Fruit fly (Drosophila melanogaster) whole organism, adult: ENCODE data around the gene cni.

Experiments
- CG11617 ChIP-seq: fragments of 200-800 bp; sonication (Bioruptor generic); optimal IDR thresholded peaks from 2 replicates; lab custom pipeline; 2017; ENCODE audit warnings: mild to moderate bottlenecking, missing biosample characterization, missing genetic modification reagents, missing genetic modification characterization
- CG1620 ChIP-seq: fragments of 200-800 bp; sonication (Bioruptor generic); optimal IDR thresholded peaks from 2 replicates; lab custom pipeline; 2016; ENCODE audit warnings: missing biosample characterization, missing genetic modification characterization
- CG33017 ChIP-seq: fragments of 200-800 bp; sonication (Bioruptor generic); optimal IDR thresholded peaks from 2 replicates; lab custom pipeline; 2018; ENCODE audit warnings: missing biosample characterization, mild to moderate bottlenecking, missing genetic modification characterization, moderate library complexity
- CG5204 ChIP-seq: fragments of 200-800 bp; sonication (Bioruptor generic); optimal IDR thresholded peaks from 2 replicates; lab custom pipeline; 2016; ENCODE audit warnings: missing biosample characterization, missing genetic modification characterization
- CG7101 ChIP-seq: fragments of 200-800 bp; sonication (Bioruptor generic); optimal IDR thresholded peaks from 2 replicates; lab custom pipeline; 2018; ENCODE audit warnings: missing biosample characterization, mild to moderate bottlenecking, missing genetic modification characterization, moderate library complexity
- Crg-1 ChIP-seq: fragments of 200-800 bp; sonication (Bioruptor generic); optimal IDR thresholded peaks from 2 replicates; lab custom pipeline; 2016; ENCODE audit warnings: missing biosample characterization, missing genetic modification characterization
- Hr96 ChIP-seq: fragments of 200-800 bp; sonication (Bioruptor generic); optimal IDR thresholded peaks from 2 replicates; lab custom pipeline; 2016; ENCODE audit warnings: missing biosample characterization, missing genetic modification characterization
- bab1 ChIP-seq: fragments of 200-800 bp; sonication (Bioruptor generic); optimal IDR thresholded peaks from 3 replicates; lab custom pipeline; 2019; ENCODE audit warnings: missing biosample characterization, mild to moderate bottlenecking, missing genetic modification characterization, moderate library complexity
- cic ChIP-seq: fragments of 200-800 bp; sonication (Bioruptor generic); optimal IDR thresholded peaks from 2 replicates; lab custom pipeline; 2017; ENCODE audit warnings: missing biosample characterization, mild to moderate bottlenecking, missing genetic modification characterization, moderate library complexity
- cnc ChIP-seq, 2 experiments: fragments of >200 bp; optimal IDR thresholded peaks; 2 replicates each; lab custom pipeline; 2017
- kay ChIP-seq: fragments of 200-800 bp; sonication (Bioruptor generic); peaks from one replicate; lab custom pipeline; 2016; ENCODE audit warnings: missing biosample characterization, missing genetic modification characterization, borderline replicate concordance
- ovo ChIP-seq: fragments of 200-800 bp; sonication (Bioruptor generic); optimal IDR thresholded peaks from 2 replicates; lab custom pipeline; 2016; ENCODE audit warnings: missing biosample characterization, missing genetic modification characterization
- toe ChIP-seq: fragments of 200-800 bp; sonication (Bioruptor generic); optimal IDR thresholded peaks from 2 replicates; lab custom pipeline; 2016; ENCODE audit warnings: missing biosample characterization, missing genetic modification characterization

The cni gene

dm6 chr2L:16267159-16268065 is 43.1 kb downstream of the cni start:
- TF ChIP-seq cnc (optimal IDR thresholded peaks at IDR 0.05; lab: Kevin White, UChicago): no peak
- TF ChIP-seq CG11617 (GFP tag; lab: Kevin White, UChicago): no peak
- TF ChIP-seq ovo (GFP tag; lab: Kevin White, UChicago): no peak
- TF ChIP-seq bab1: no peak

- no peak for TF ChIP-seq CG1620 (GFP tag; lab: Kevin White, UChicago)
- TF ChIP-seq cnc (optimal IDR thresholded peaks at IDR 0.05; lab: Kevin White, UChicago): no peak
- TF ChIP-seq Crg-1 (GFP tag; lab: Kevin White, UChicago): no peak
- TF ChIP-seq CG33017: no peak
- no peak for TF ChIP-seq CG7101 (tag; lab: Kevin White, UChicago)
- no peak for TF ChIP-seq Hr96 (GFP tag; lab: Kevin White, UChicago)
- TF ChIP-seq kay (GFP tag; lab: Kevin White, UChicago): no peak
- TF ChIP-seq toe: no peak
- TF ChIP-seq CG5204 (GFP tag; lab: Kevin White, UChicago): no peak
- no peak for TF ChIP-seq bab1
Observed at dm6 chr2L:16263723-16264122, 46.8 kb downstream of the cni start.

dm6 chr2L:16261576-16262217 is 48.8 kb downstream of the cni start, which contains the start of the genes twe and CG4935:
twe (minus strand) TSS chr2L:16261877.
CG4935 (plus strand) TSS chr2L:16262141.
- TF ChIP-seq cic (GFP tag; lab: Kevin White, UChicago): no peak
- peak; percentile 32 for TF ChIP-seq bab1
